Worm (Caenorhabditis elegans) whole organism, young adult: ENCODE data around the gene col-167.

Experiments
- B0035.1 ChIP-seq: sonication (generic microtip); optimal IDR thresholded peaks from 2 replicates; lab custom pipeline; 2016; ENCODE audit warnings: missing genetic modification characterization, mild to moderate bottlenecking, missing compliant biosample characterization, missing genotype, missing genetic modification reagents
- B0336.3 ChIP-seq: fragments of 200-800 bp; sonication (Bioruptor generic); IDR thresholded peaks from 2 replicates; pipeline ENCODE4 v1.3.6; 2022; ENCODE audit warnings: missing genetic modification characterization, missing compliant biosample characterization
- C06A6.2 ChIP-seq: fragments of 200-800 bp; sonication (Bioruptor generic); conservative IDR thresholded peaks from 2 replicates; pipeline ENCODE4 v1.3.6; 2022; ENCODE audit warnings: missing genetic modification characterization, missing compliant biosample characterization
- F37B4.10 ChIP-seq: fragments of 200-800 bp; sonication (Bioruptor generic); IDR thresholded peaks from 2 replicates; pipeline ENCODE4 v1.3.6; 2022; ENCODE audit warnings: missing genetic modification characterization, missing compliant biosample characterization
- F49E8.2 ChIP-seq: sonication (generic microtip); optimal IDR thresholded peaks from 3 replicates; lab custom pipeline; 2017; ENCODE audit warnings: missing genetic modification characterization, mild to moderate bottlenecking, missing compliant biosample characterization, antibody characterized with exemption, moderate library complexity; ENCODE audit not compliant: insufficient read depth
- F55B11.4 ChIP-seq: sonication (generic microtip); optimal IDR thresholded peaks from 2 replicates; lab custom pipeline; 2016; ENCODE audit warnings: missing compliant biosample characterization, missing genetic modification characterization, borderline replicate concordance; ENCODE audit not compliant: insufficient read depth
- K11D2.4 ChIP-seq: fragments of 200-800 bp; sonication (Bioruptor generic); IDR thresholded peaks from 2 replicates; pipeline ENCODE4 v1.3.6; 2022; ENCODE audit warnings: missing genetic modification reagents, missing genetic modification characterization, missing compliant biosample characterization
- T07F8.4 ChIP-seq: sonication (generic microtip); optimal IDR thresholded peaks from 2 replicates; lab custom pipeline; 2016; ENCODE audit warnings: mild to moderate bottlenecking, missing genetic modification characterization, moderate library complexity, missing compliant biosample characterization
- T26A5.8 ChIP-seq: sonication (generic microtip); optimal IDR thresholded peaks from 2 replicates; lab custom pipeline; 2016; ENCODE audit warnings: missing genetic modification characterization, missing compliant biosample characterization
- Y53F4B.3 ChIP-seq: fragments of 200-800 bp; sonication (Bioruptor generic); IDR thresholded peaks from 2 replicates; pipeline ENCODE4 v1.3.6; 2022; ENCODE audit warnings: missing genetic modification reagents, missing genetic modification characterization, missing compliant biosample characterization
- Y95B8A.8 ChIP-seq: fragments of 200-800 bp; sonication (Bioruptor generic); IDR thresholded peaks from 2 replicates; pipeline ENCODE4 v1.3.6; 2022; ENCODE audit warnings: missing genetic modification reagents, missing genetic modification characterization, missing compliant biosample characterization
- aptf-2 ChIP-seq: fragments of 200-800 bp; sonication (Bioruptor generic); conservative IDR thresholded peaks from 2 replicates; pipeline ENCODE4 v1.3.6; 2022; ENCODE audit warnings: missing genetic modification reagents, missing genetic modification characterization, missing compliant biosample characterization
- aptf-3 ChIP-seq: fragments of 200-800 bp; sonication (Bioruptor generic); IDR thresholded peaks from 2 replicates; pipeline ENCODE4 v1.3.6; 2022; ENCODE audit warnings: missing genetic modification characterization, missing compliant biosample characterization
- atf-7 ChIP-seq: sonication (generic microtip); optimal IDR thresholded peaks from 2 replicates; lab custom pipeline; 2017; ENCODE audit warnings: mild to moderate bottlenecking, missing genetic modification characterization, missing compliant biosample characterization
- ccch-3 ChIP-seq: fragments of 200-800 bp; sonication (Bioruptor generic); optimal IDR thresholded peaks from 2 replicates; lab custom pipeline; 2018; ENCODE audit warnings: mild to moderate bottlenecking, missing genetic modification characterization, missing compliant biosample characterization
- ceh-40 ChIP-seq: fragments of 200-800 bp; sonication (Bioruptor generic); IDR thresholded peaks from 2 replicates; pipeline ENCODE4 v1.3.6; 2022; ENCODE audit warnings: missing genetic modification characterization, missing compliant biosample characterization
- ceh-79 ChIP-seq: sonication (generic microtip); optimal IDR thresholded peaks from 2 replicates; lab custom pipeline; 2017; ENCODE audit warnings: mild to moderate bottlenecking, missing genetic modification characterization, missing compliant biosample characterization
- ceh-91 ChIP-seq: fragments of 200-800 bp; sonication (Bioruptor generic); IDR thresholded peaks from 2 replicates; pipeline ENCODE4 v1.3.6; 2022; ENCODE audit warnings: missing genetic modification reagents, missing genetic modification characterization, missing compliant biosample characterization
- dox-1 ChIP-seq: fragments of 200-800 bp; sonication (Bioruptor generic); IDR thresholded peaks from 2 replicates; pipeline ENCODE4 v1.3.6; 2022; ENCODE audit warnings: missing genetic modification reagents, missing genetic modification characterization, missing compliant biosample characterization
- efl-1 ChIP-seq: fragments of 150-350 bp; optimal IDR thresholded peaks from 2 replicates; lab custom pipeline; 2014; ENCODE audit warnings: missing biosample characterization, missing genetic modification reagents, missing genetic modification characterization
- egl-18 ChIP-seq: fragments of 200-800 bp; sonication (Bioruptor generic); IDR thresholded peaks from 2 replicates; pipeline ENCODE4 v1.3.6; 2022; ENCODE audit warnings: missing genetic modification reagents, missing genetic modification characterization, missing compliant biosample characterization
- egrh-3 ChIP-seq: fragments of 200-800 bp; sonication (Bioruptor generic); IDR thresholded peaks from 2 replicates; pipeline ENCODE4 v1.3.6; 2022; ENCODE audit warnings: missing genetic modification reagents, missing genetic modification characterization, missing compliant biosample characterization
- hlh-26 ChIP-seq: fragments of 200-800 bp; sonication (Bioruptor generic); conservative IDR thresholded peaks from 2 replicates; pipeline ENCODE4 v1.3.6; 2022; ENCODE audit warnings: missing genetic modification reagents, missing genetic modification characterization, missing compliant biosample characterization
- hsf-1 ChIP-seq: fragments of 200-800 bp; sonication (Bioruptor generic); IDR thresholded peaks from 2 replicates; pipeline ENCODE4 v1.3.6; 2022; ENCODE audit warnings: missing genetic modification reagents, missing genetic modification characterization, missing compliant biosample characterization
- lag-1 ChIP-seq: fragments of 200-800 bp; sonication (Bioruptor generic); IDR thresholded peaks from 2 replicates; pipeline ENCODE4 v1.3.6; 2022; ENCODE audit warnings: missing genetic modification reagents, missing genetic modification characterization, missing compliant biosample characterization
- lin-26 ChIP-seq: fragments of 200-800 bp; sonication (Bioruptor generic); IDR thresholded peaks from 2 replicates; pipeline ENCODE4 v1.3.6; 2022; ENCODE audit warnings: missing genetic modification reagents, missing genetic modification characterization, missing compliant biosample characterization
- madf-10 ChIP-seq: sonication (generic microtip); optimal IDR thresholded peaks from 2 replicates; lab custom pipeline; 2016; ENCODE audit warnings: mild to moderate bottlenecking, missing genetic modification characterization, missing compliant biosample characterization
- madf-3 ChIP-seq: fragments of 200-800 bp; sonication (Bioruptor generic); IDR thresholded peaks from 2 replicates; pipeline ENCODE4 v1.3.6; 2022; ENCODE audit warnings: missing genetic modification reagents, missing genetic modification characterization, missing compliant biosample characterization
- madf-6 ChIP-seq: fragments of 200-800 bp; sonication (Bioruptor generic); IDR thresholded peaks from 2 replicates; pipeline ENCODE4 v1.3.6; 2022; ENCODE audit warnings: missing genetic modification reagents, missing genetic modification characterization, missing compliant biosample characterization
- nfyb-1 ChIP-seq: fragments of 200-800 bp; sonication (Bioruptor generic); IDR thresholded peaks from 2 replicates; pipeline ENCODE4 v1.3.6; 2022; ENCODE audit warnings: missing genetic modification reagents, missing genetic modification characterization, missing compliant biosample characterization
- nhr-120 ChIP-seq: fragments of 200-800 bp; sonication (Bioruptor generic); IDR thresholded peaks from 2 replicates; pipeline ENCODE4 v1.3.6; 2022; ENCODE audit warnings: missing genetic modification characterization, missing compliant biosample characterization
- nhr-80 ChIP-seq: sonication (generic microtip); optimal IDR thresholded peaks from 2 replicates; lab custom pipeline; 2016; ENCODE audit warnings: missing genetic modification characterization, missing compliant biosample characterization
- nhr-90 ChIP-seq: sonication (generic microtip); optimal IDR thresholded peaks from 2 replicates; lab custom pipeline; 2016; ENCODE audit warnings: missing genotype, mild to moderate bottlenecking, missing genetic modification characterization, missing compliant biosample characterization
- pha-4 ChIP-seq: fragments of 150-350 bp; sonication (generic microtip); optimal IDR thresholded peaks from 2 replicates; lab custom pipeline; 2014; ENCODE audit warnings: missing biosample characterization, missing genetic modification reagents, missing genetic modification characterization
- rcor-1 ChIP-seq: fragments of 200-800 bp; sonication (Bioruptor generic); IDR thresholded peaks from 2 replicates; pipeline ENCODE4 v1.3.6; 2022; ENCODE audit warnings: missing genetic modification reagents, missing genetic modification characterization, missing compliant biosample characterization
- repo-1 ChIP-seq: sonication (generic microtip); optimal IDR thresholded peaks from 2 replicates; lab custom pipeline; 2017; ENCODE audit warnings: mild to moderate bottlenecking, missing genetic modification characterization, missing compliant biosample characterization
- rpc-1 ChIP-seq, 2 experiments: fragments of 150-350 bp in 1 of 2; sonication (generic microtip) in 1 of 2; optimal IDR thresholded peaks; 2 replicates each; lab custom pipeline; 2014 to 2018; ENCODE audit warnings: missing biosample characterization in 1 of 2, missing genetic modification characterization in 1 of 2, missing genetic modification reagents in 1 of 2, missing genotype in 1 of 2
- unc-130 ChIP-seq: sonication (generic microtip); optimal IDR thresholded peaks from 2 replicates; lab custom pipeline; 2016; ENCODE audit warnings: missing genetic modification reagents, missing genetic modification characterization, missing compliant biosample characterization
- zfh-2 ChIP-seq: fragments of 200-800 bp; sonication (Bioruptor generic); conservative IDR thresholded peaks from 2 replicates; pipeline ENCODE4 v1.3.6; 2022; ENCODE audit warnings: missing genetic modification reagents, missing genetic modification characterization, missing compliant biosample characterization
- zim-3 ChIP-seq: sonication (generic microtip); optimal IDR thresholded peaks from 2 replicates; lab custom pipeline; 2017; ENCODE audit warnings: mild to moderate bottlenecking, missing genetic modification characterization, moderate library complexity, missing compliant biosample characterization
- ztf-18 ChIP-seq: sonication (generic microtip); optimal IDR thresholded peaks from 2 replicates; lab custom pipeline; 2016; ENCODE audit warnings: missing genotype, mild to moderate bottlenecking, missing genetic modification characterization, missing compliant biosample characterization
- ztf-28 ChIP-seq: fragments of 200-800 bp; sonication (Bioruptor generic); IDR thresholded peaks from 2 replicates; pipeline ENCODE4 v1.3.6; 2022; ENCODE audit warnings: missing genetic modification reagents, missing genetic modification characterization, missing compliant biosample characterization
- ztf-6 ChIP-seq: fragments of 200-800 bp; sonication (Bioruptor generic); IDR thresholded peaks from 2 replicates; pipeline ENCODE4 v1.3.6; 2022; ENCODE audit warnings: missing genetic modification reagents, missing genetic modification characterization, missing compliant biosample characterization

col-167 gene

DNA sequence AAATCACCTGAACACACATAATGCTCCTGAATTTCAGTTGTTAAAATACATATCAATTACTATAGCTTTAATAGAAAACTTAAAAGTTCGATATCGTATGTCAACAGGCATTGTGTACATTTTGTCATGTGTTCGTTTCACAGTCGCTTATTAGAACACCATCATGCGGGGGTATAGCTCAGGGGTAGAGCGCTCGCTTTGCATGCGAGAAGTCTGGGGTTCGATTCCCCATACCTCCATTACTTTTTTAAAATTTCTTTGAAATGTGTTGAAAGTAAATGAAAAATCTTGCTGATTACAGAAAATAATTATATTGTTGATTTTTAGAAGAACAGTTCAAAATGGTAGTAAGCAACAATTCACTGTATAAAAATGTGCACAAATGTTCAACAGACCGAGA is 37.1 kb upstream of the col-167 start (continued):
- TF ChIP-seq aptf-2 (GFP tag; lab: Robert Waterston, UW) (no peak), lag-1 (GFP tag; lab: Robert Waterston, UW) (no peak), ceh-40 (GFP tag; lab: Robert Waterston, UW) (0 out of 2 replicates have a peak, but pooled peaks have one; percentile 81), Y53F4B.3 (GFP tag; lab: Robert Waterston, UW) (no peak), madf-3 (GFP tag; lab: Robert Waterston, UW) (0 out of 2 replicates have a peak, but pooled peaks have one; percentile 49), rpc-1 (optimal IDR thresholded peaks at IDR 0.05; lab: Kevin White, UChicago) (peak; percentile 97), rpc-1 (tag; optimal IDR thresholded peaks at IDR 0.05; lab: Kevin White, UChicago) (peak; percentile 100), ztf-6 (GFP tag; lab: Robert Waterston, UW) (no peak), rcor-1 (GFP tag; lab: Robert Waterston, UW) (peak; percentile 60; the same call in 1 of the 2 replicates), atf-7 (tag; lab: Kevin White, UChicago) (peak; percentile 59), T26A5.8 (peak; percentile 54), T07F8.4 (tag; lab: Kevin White, UChicago) (peak; percentile 44), nfyb-1 (peak; percentile 79), efl-1 (GFP tag; lab: Kevin White, UChicago) (no peak), aptf-3 (GFP tag; lab: Robert Waterston, UW) (0 out of 2 replicates have a peak, but pooled peaks have one; percentile 24), B0336.3 (GFP tag; lab: Robert Waterston, UW) (no peak; the same call in 1 of the 2 replicates), C06A6.2 (GFP tag; lab: Robert Waterston, UW) (no peak), madf-6 (GFP tag; lab: Robert Waterston, UW) (peak; percentile 58), ccch-3 (GFP tag; lab: Kevin White, UChicago) (no peak), F49E8.2 (peak; percentile 27), zfh-2 (GFP tag; lab: Robert Waterston, UW) (no peak), unc-130 (peak; percentile 39), F55B11.4 (tag; lab: Kevin White, UChicago) (no peak), dox-1 (GFP tag; lab: Robert Waterston, UW) (peak; percentile 62; the same call in 1 of the 2 replicates), Y95B8A.8 (GFP tag; lab: Robert Waterston, UW) (0 out of 2 replicates have a peak, but pooled peaks have one; percentile 27), ceh-91 (no peak), zim-3 (tag; lab: Kevin White, UChicago) (peak; percentile 19), pha-4 (tag; lab: Kevin White, UChicago) (no peak), ztf-18 (tag; lab: Kevin White, UChicago) (peak; percentile 69), hsf-1 (GFP tag; lab: Robert Waterston, UW) (0 out of 2 replicates have a peak, but pooled peaks have one; percentile 50), ztf-28 (0 out of 2 replicates have a peak, but pooled peaks have one; percentile 63), repo-1 (tag; lab: Kevin White, UChicago) (no peak), hlh-26 (GFP tag; lab: Robert Waterston, UW) (no peak), madf-10 (tag; lab: Kevin White, UChicago) (peak; percentile 72), egl-18 (GFP tag; lab: Robert Waterston, UW) (0 out of 2 replicates have a peak, but pooled peaks have one; percentile 42), F37B4.10 (GFP tag; lab: Robert Waterston, UW) (no peak), lin-26 (peak; percentile 97), nhr-90 (peak; percentile 76), egrh-3 (GFP tag; lab: Robert Waterston, UW) (no peak), ceh-79 (tag; lab: Kevin White, UChicago) (no peak), nhr-120 (GFP tag; lab: Robert Waterston, UW) (no peak), B0035.1 (peak; percentile 37), K11D2.4 (GFP tag; lab: Robert Waterston, UW) (no peak), nhr-80 (peak; percentile 32)
- TF ChIP-seq, all 124 proteins: peak for 73
